Worm (Caenorhabditis elegans): ENCODE measurements around the gene C05C8.5.

C05C8.5 gene

ce11 chrV:7196037-7196436 is 38.6 kb downstream of the C05C8.5 start, which contains the start of gene attf-2:
Gene attf-2 (minus strand): TSS chrV:7196137.
- no peak for TF ChIP-seq unc-62 (GFP tag; optimal IDR thresholded peaks at IDR 0.05)

- TF ChIP-seq unc-62 (GFP tag; optimal IDR thresholded peaks at IDR 0.05) = no peak
Measured at ce11 chrV:7194818-7195217, 39.8 kb downstream of the C05C8.5 start.

- no peak for TF ChIP-seq unc-62 (GFP tag; optimal IDR thresholded peaks at IDR 0.05)
Measured at ce11 chrV:7193562-7193961, 41.1 kb downstream of the C05C8.5 start, which contains the start of gene F09G2.8. Gene F09G2.8 (minus strand): TSS chrV:7193662.

ce11 chrV:7187295-7187694 is 47.3 kb downstream of the C05C8.5 start:
- no peak for TF ChIP-seq unc-62 (GFP tag; optimal IDR thresholded peaks at IDR 0.05)

ce11 chrV:7186599-7186998 is 48.0 kb downstream of the C05C8.5 start:
- no peak for TF ChIP-seq unc-62 (GFP tag; optimal IDR thresholded peaks at IDR 0.05)

- no peak for TF ChIP-seq unc-62 (GFP tag; optimal IDR thresholded peaks at IDR 0.05)
Measured at ce11 chrV:7184549-7184948, 50.1 kb downstream of the C05C8.5 start, which contains the start of gene pitr-5. Gene pitr-5 (plus strand): TSS chrV:7184849.
